Worm (Caenorhabditis elegans): Measurements from ENCODE around the gene F07H5.10.

DNA sequence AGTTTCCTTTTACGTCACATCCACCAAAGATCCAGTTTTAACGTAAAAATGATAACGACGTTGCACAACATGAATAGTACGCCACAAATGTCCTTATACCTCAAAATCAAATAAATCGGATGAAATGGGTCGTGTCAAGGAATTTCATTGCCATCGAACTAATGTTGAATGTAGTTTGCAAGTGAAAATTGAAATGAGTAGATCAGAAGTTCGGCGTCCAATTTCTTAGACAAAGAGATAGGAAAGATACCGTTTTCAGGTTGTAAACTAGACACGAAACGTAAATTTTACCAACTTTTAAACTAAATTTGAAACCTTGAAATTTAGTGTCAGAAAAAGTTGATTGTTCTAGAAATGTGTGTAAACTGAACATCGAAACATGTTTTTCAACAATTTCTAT is 46.5 kb upstream of the F07H5.10 start:
- no peak for TF ChIP-seq nhr-12 (tag; optimal IDR thresholded peaks at IDR 0.05)
- TF ChIP-seq unc-62 (GFP tag; optimal IDR thresholded peaks at IDR 0.05): no peak
- TF ChIP-seq elt-3 (tag; optimal IDR thresholded peaks at IDR 0.05): no peak
- no peak for TF ChIP-seq nhr-76 (tag; optimal IDR thresholded peaks at IDR 0.05)
- TF ChIP-seq elt-1 (tag; optimal IDR thresholded peaks at IDR 0.05; ENCODE audit: borderline replicate concordance, insufficient read depth): no peak
- TF ChIP-seq lsy-2 (tag; optimal IDR thresholded peaks at IDR 0.05): no peak
- TF ChIP-seq nhr-28 (tag; optimal IDR thresholded peaks at IDR 0.05): no peak
- TF ChIP-seq sptf-1 (tag; optimal IDR thresholded peaks at IDR 0.05): no peak
- TF ChIP-seq snpc-4 (tag; optimal IDR thresholded peaks at IDR 0.05): no peak
- TF ChIP-seq ztf-11 (tag; optimal IDR thresholded peaks at IDR 0.05): no peak
- TF ChIP-seq nhr-2 (tag; optimal IDR thresholded peaks at IDR 0.05): no peak
